Fruit fly (Drosophila melanogaster): ENCODE results near the gene CG14342.

The CG14342 gene

DNA sequence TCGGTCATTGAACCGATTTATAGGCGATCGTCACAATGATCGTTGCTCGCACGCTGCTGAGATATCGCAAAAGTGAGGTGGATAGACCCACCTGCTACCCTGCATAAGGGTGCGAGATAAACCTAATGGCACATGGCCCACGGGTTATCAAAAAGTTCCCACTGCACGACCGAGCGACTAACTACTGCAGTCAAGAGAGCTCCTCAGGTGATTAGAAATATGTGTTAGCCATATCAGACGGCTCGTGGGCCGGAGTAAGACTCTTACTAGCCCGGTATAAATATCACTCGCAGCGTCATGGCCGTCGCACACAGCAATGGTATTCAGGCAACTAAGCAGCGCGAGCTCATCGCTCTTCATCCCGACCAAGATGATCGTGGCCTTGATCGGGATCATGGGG, 15.0 kb downstream of the CG14342 start, which contains the start of gene CG42329:
Gene CG42329, plus strand, starts transcription at position 301 of the 400 bp plus-strand sequence.
- TF ChIP-seq Crg-1 (GFP tag; optimal IDR thresholded peaks at IDR 0.05) (no peak), CG14711 (tag; optimal IDR thresholded peaks at IDR 0.05) (no peak), CG7045 (GFP tag; optimal IDR thresholded peaks at IDR 0.05) (no peak), cnc (optimal IDR thresholded peaks at IDR 0.05) (no peak), toe (GFP tag; optimal IDR thresholded peaks at IDR 0.05) (no peak), Mnt (GFP tag; optimal IDR thresholded peaks at IDR 0.05) (peak; percentile 42)

DNA sequence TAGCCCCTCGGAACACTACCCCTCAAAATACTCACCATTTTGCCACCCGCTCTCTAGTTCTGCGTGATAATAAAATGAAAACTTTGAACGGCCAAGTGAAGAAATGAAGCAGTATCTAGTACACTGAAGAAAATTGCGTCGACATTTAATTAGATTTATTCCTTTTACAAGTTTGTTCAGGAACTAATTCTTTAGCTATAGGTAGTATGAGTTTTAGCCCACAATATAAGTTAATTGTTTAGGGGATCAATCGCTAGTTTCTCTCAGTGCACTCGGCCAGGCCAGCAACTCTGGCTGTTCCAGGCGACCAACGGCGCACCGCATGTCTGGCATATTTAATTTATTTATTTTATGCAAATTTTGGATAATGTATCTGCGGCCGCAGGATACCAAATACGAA, 26.7 kb downstream of the CG14342 start:
- no peak for TF ChIP-seq bab1 (GFP tag; optimal IDR thresholded peaks at IDR 0.05)
- no peak for TF ChIP-seq CG7045 (GFP tag; optimal IDR thresholded peaks at IDR 0.05)
- TF ChIP-seq cic (GFP tag; optimal IDR thresholded peaks at IDR 0.05) = no peak
- no peak for TF ChIP-seq Mnt (GFP tag; optimal IDR thresholded peaks at IDR 0.05)
- TF ChIP-seq tj (GFP tag; optimal IDR thresholded peaks at IDR 0.05) = no peak
- no peak for TF ChIP-seq CG5204 (GFP tag; optimal IDR thresholded peaks at IDR 0.05)
- TF ChIP-seq cnc (optimal IDR thresholded peaks at IDR 0.05) = no peak
- no peak for TF ChIP-seq toe (GFP tag; optimal IDR thresholded peaks at IDR 0.05)
- TF ChIP-seq CG33017 (tag; optimal IDR thresholded peaks at IDR 0.05) = no peak
- no peak for TF ChIP-seq Hr96 (GFP tag; optimal IDR thresholded peaks at IDR 0.05)
- no peak for TF ChIP-seq Crg-1 (GFP tag; optimal IDR thresholded peaks at IDR 0.05)
- no peak for TF ChIP-seq CG11617 (GFP tag; optimal IDR thresholded peaks at IDR 0.05)
- no peak for TF ChIP-seq CG14711 (tag; optimal IDR thresholded peaks at IDR 0.05)
- no peak for TF ChIP-seq CG12768 (GFP tag; optimal IDR thresholded peaks at IDR 0.05)
- TF ChIP-seq CG1620 (GFP tag; optimal IDR thresholded peaks at IDR 0.05) = no peak
- no peak for TF ChIP-seq pad (GFP tag; optimal IDR thresholded peaks at IDR 0.05)
- no peak for TF ChIP-seq Clk (GFP tag; optimal IDR thresholded peaks at IDR 0.05)
- TF ChIP-seq ovo (GFP tag; optimal IDR thresholded peaks at IDR 0.05) = no peak

DNA sequence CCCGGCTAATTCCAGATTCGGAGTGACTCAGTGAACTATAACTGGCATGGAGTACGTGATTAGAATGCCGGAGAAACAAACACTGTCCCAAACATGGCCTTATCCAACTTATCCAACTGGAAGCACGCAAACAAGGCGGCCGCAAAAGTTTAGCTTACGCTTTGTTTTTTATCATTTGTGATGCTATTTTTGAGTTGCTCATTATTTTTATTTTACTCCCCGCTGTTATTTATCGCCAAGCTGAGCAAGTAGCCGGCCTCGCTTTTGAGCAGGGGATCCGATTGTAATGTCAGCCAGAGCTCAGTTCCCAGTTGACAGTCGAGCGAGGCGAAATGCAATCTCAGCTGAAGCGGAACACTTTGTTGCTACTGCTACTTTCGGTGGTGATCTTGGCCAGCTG, 35.7 kb downstream of the CG14342 start, which contains the start of gene CG5397:
Gene CG5397, plus strand, starts transcription at position 301 of the 400 bp plus-strand sequence.
- no peak for TF ChIP-seq toe (GFP tag; optimal IDR thresholded peaks at IDR 0.05)
- no peak for TF ChIP-seq bab1 (GFP tag; optimal IDR thresholded peaks at IDR 0.05)
- TF ChIP-seq Hr96 (GFP tag; optimal IDR thresholded peaks at IDR 0.05) = no peak
- TF ChIP-seq CG7045 (GFP tag; optimal IDR thresholded peaks at IDR 0.05) = no peak
- no peak for TF ChIP-seq CG12768 (GFP tag; optimal IDR thresholded peaks at IDR 0.05)
- TF ChIP-seq tj (GFP tag; optimal IDR thresholded peaks at IDR 0.05) = no peak
- no peak for TF ChIP-seq CG11617 (GFP tag; optimal IDR thresholded peaks at IDR 0.05)
- no peak for TF ChIP-seq cic (GFP tag; optimal IDR thresholded peaks at IDR 0.05)
- TF ChIP-seq Mnt (GFP tag; optimal IDR thresholded peaks at IDR 0.05) = no peak
- no peak for TF ChIP-seq kay (GFP tag; ENCODE audit: borderline replicate concordance)
- no peak for TF ChIP-seq ovo (GFP tag; optimal IDR thresholded peaks at IDR 0.05)
- no peak for TF ChIP-seq Crg-1 (GFP tag; optimal IDR thresholded peaks at IDR 0.05)
- TF ChIP-seq CG33017 (tag; optimal IDR thresholded peaks at IDR 0.05) = no peak
- no peak for TF ChIP-seq cnc (optimal IDR thresholded peaks at IDR 0.05)
- TF ChIP-seq CG7101 (tag; optimal IDR thresholded peaks at IDR 0.05) = no peak
- no peak for TF ChIP-seq CG5204 (GFP tag; optimal IDR thresholded peaks at IDR 0.05)
- no peak for TF ChIP-seq CG1620 (GFP tag; optimal IDR thresholded peaks at IDR 0.05)

DNA sequence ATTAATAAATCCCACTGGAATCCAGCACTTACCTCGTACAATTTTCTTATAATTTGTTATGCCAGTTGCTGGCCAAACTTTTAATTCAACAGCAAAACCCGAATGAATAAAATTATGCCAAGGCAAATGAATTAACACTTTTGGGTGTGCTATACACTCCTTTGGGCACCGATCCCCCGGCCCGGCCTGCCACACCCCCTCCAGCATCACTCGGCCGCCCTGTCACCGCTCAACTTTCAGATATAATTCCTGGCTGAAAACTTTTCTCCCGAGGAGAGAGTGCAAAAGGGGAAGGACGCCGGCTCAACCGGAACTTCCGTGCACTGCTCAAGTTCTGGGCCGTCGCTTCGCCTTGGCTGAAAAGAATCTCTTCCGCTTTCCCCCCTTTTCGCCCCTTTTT, 49.2 kb downstream of the CG14342 start:
- TF ChIP-seq bab1 (GFP tag; optimal IDR thresholded peaks at IDR 0.05) (no peak), CG5204 (GFP tag; optimal IDR thresholded peaks at IDR 0.05) (no peak), Mnt (GFP tag; optimal IDR thresholded peaks at IDR 0.05) (no peak), Hr96 (GFP tag; optimal IDR thresholded peaks at IDR 0.05) (no peak), Clk (GFP tag; optimal IDR thresholded peaks at IDR 0.05) (no peak), kay (GFP tag; ENCODE audit: borderline replicate concordance) (no peak), tj (GFP tag; optimal IDR thresholded peaks at IDR 0.05) (no peak), pad (GFP tag; optimal IDR thresholded peaks at IDR 0.05) (no peak), toe (GFP tag; optimal IDR thresholded peaks at IDR 0.05) (no peak), CG1620 (GFP tag; optimal IDR thresholded peaks at IDR 0.05) (no peak), CG33017 (tag; optimal IDR thresholded peaks at IDR 0.05) (no peak)

All from whole organism, adult.